Worm (Caenorhabditis elegans) whole organism, midembryonic: ENCODE data around the gene C05D11.13.

Experiments used
- cog-1 ChIP-seq: sonication (generic microtip); optimal IDR thresholded peaks from 2 replicates; lab custom pipeline; 2016; ENCODE audit warnings: missing genetic modification characterization, missing compliant biosample characterization
- ref-1 ChIP-seq: fragments of 200-800 bp; sonication (Bioruptor generic); conservative IDR thresholded peaks from 2 replicates; pipeline ENCODE4 v1.3.6; 2022; ENCODE audit warnings: missing genetic modification reagents, missing genetic modification characterization, missing compliant biosample characterization

- TF ChIP-seq cog-1 (tag; lab: Kevin White, UChicago) (no peak), ref-1 (GFP tag; lab: Robert Waterston, UW) (no peak)
These were observed 26.1 kb downstream of the C05D11.13 start for ce11 chrIII:6418254-6418653.
